Fruit fly (Drosophila melanogaster): Measurements from ENCODE around the gene CG34429.

Gene CG34429

dm6 chr3L:13065619-13066018 is 2.8 kb downstream of the CG34429 start:
- TF ChIP-seq noc (tag; optimal IDR thresholded peaks at IDR 0.05), result no peak

- TF ChIP-seq noc (tag; optimal IDR thresholded peaks at IDR 0.05), result no peak
Measured at dm6 chr3L:13066220-13066619, 3.4 kb downstream of the CG34429 start.

- TF ChIP-seq noc (tag; optimal IDR thresholded peaks at IDR 0.05), result no peak
Measured at dm6 chr3L:13068293-13068692, 5.4 kb downstream of the CG34429 start.

- TF ChIP-seq noc (tag; optimal IDR thresholded peaks at IDR 0.05), result no peak
Measured at dm6 chr3L:13074084-13074624, 11.3 kb downstream of the CG34429 start.

- no peak for TF ChIP-seq noc (tag; optimal IDR thresholded peaks at IDR 0.05)
Measured at dm6 chr3L:13077326-13077725, 14.5 kb downstream of the CG34429 start.

- no peak for TF ChIP-seq noc (tag; optimal IDR thresholded peaks at IDR 0.05)
Measured at dm6 chr3L:13080418-13080817, 17.6 kb downstream of the CG34429 start.

dm6 chr3L:13081284-13081937 is 18.6 kb downstream of the CG34429 start:
- TF ChIP-seq noc (tag; optimal IDR thresholded peaks at IDR 0.05), result no peak

- no peak for TF ChIP-seq noc (tag; optimal IDR thresholded peaks at IDR 0.05)
Measured at dm6 chr3L:13083432-13083831, 20.6 kb downstream of the CG34429 start.

- no peak for TF ChIP-seq noc (tag; optimal IDR thresholded peaks at IDR 0.05)
Measured at dm6 chr3L:13084477-13084876, 21.6 kb downstream of the CG34429 start.

dm6 chr3L:13087189-13087588 is 24.3 kb downstream of the CG34429 start, which contains the start of gene CG17300:
Gene CG17300 (minus strand): TSS chr3L:13087289.
- TF ChIP-seq noc (tag; optimal IDR thresholded peaks at IDR 0.05), result no peak

dm6 chr3L:13089869-13090268 is 27.0 kb downstream of the CG34429 start, which contains the start of gene CG11251:
Gene CG11251 (minus strand): TSS chr3L:13089969.
- TF ChIP-seq noc (tag; optimal IDR thresholded peaks at IDR 0.05), result no peak

- no peak for TF ChIP-seq noc (tag; optimal IDR thresholded peaks at IDR 0.05)
Measured at dm6 chr3L:13099151-13099550, 36.3 kb downstream of the CG34429 start.

- TF ChIP-seq noc (tag; optimal IDR thresholded peaks at IDR 0.05), result no peak
Measured at dm6 chr3L:13100438-13100837, 37.6 kb downstream of the CG34429 start.

dm6 chr3L:13105863-13106262 is 43.0 kb downstream of the CG34429 start:
- TF ChIP-seq noc (tag; optimal IDR thresholded peaks at IDR 0.05), result no peak

- no peak for TF ChIP-seq noc (tag; optimal IDR thresholded peaks at IDR 0.05)
Measured at dm6 chr3L:13107307-13107938, 44.6 kb downstream of the CG34429 start.

dm6 chr3L:13108354-13108882 is 45.6 kb downstream of the CG34429 start:
- TF ChIP-seq noc (tag; optimal IDR thresholded peaks at IDR 0.05), result no peak

dm6 chr3L:13109362-13109761 is 46.5 kb downstream of the CG34429 start:
- no peak for TF ChIP-seq noc (tag; optimal IDR thresholded peaks at IDR 0.05)

Data from whole organism, larva.